Fruit fly (Drosophila melanogaster): Measurements from ENCODE around the gene Gr2a.

Gr2a gene

DNA sequence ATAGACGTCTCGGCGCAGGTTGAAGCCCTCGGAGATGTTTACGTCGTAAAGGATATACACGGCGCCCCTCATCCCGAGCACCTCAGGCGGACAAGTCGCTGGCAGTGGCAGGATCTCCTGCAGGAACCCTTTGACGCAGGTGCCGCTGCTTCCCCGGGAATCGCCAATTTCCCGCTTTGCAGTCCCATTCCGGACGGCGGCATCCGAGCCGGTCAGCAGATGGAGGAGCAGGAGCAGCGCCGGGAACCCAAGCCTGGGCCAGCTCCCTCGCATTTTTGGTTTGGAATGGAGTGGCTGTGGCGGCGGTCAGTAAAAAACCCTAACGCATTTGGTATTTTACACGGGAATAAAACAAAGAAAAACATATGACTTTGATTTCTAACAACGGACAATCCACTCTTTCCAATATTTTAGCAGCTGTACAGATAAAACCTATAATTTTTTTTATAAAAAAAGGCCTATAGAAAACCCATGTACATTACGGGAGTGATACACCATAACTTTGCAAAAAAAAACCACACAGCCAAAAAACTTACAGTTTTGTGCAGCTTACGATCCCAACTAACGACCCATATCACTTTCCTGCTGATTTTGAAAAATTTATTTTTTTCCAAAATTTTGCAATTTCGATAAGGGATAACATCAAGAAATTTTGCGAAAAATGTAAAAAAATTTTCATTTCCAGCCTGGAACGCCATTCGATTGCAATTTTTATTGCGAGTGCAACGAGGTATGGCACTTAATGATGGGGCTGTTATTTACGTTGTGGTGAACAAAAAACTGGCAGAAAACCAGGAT is 13.7 kb downstream of the Gr2a start, which contains the start of the genes O-fut2 and CG14777 (continued):
- TF ChIP-seq fd59A (GFP tag; optimal IDR thresholded peaks at IDR 0.05) (peak; percentile 18), ss (GFP tag; optimal IDR thresholded peaks at IDR 0.05) (peak in 1 of 2 experiments; percentile 30), CG31627 (GFP tag; optimal IDR thresholded peaks at IDR 0.05) (peak; percentile 59), Eip93F (GFP tag; optimal IDR thresholded peaks at IDR 0.05) (no peak), Lpt (GFP tag; optimal IDR thresholded peaks at IDR 0.05) (peak; percentile 31), Hr39 (GFP tag; optimal IDR thresholded peaks at IDR 0.05) (peak; percentile 72), fd85E (GFP tag; optimal IDR thresholded peaks at IDR 0.05) (no peak), dsx (GFP tag; optimal IDR thresholded peaks at IDR 0.05; ENCODE audit: poor library complexity, severe bottlenecking) (no peak)

dm6 chrX:1466505-1467381 is 14.5 kb downstream of the Gr2a start:
- TF ChIP-seq CG11762 (GFP tag; optimal IDR thresholded peaks at IDR 0.05; ENCODE audit: insufficient read depth), result no peak
- peak; percentile 34 for TF ChIP-seq CG16779 (tag; optimal IDR thresholded peaks at IDR 0.05)
- TF ChIP-seq CG8319 (GFP tag; optimal IDR thresholded peaks at IDR 0.05), result no peak
- no peak for TF ChIP-seq dsx (GFP tag; optimal IDR thresholded peaks at IDR 0.05; ENCODE audit: poor library complexity, severe bottlenecking)
- TF ChIP-seq vri (GFP tag; optimal IDR thresholded peaks at IDR 0.05), result no peak
- no peak for TF ChIP-seq CG10669 (GFP tag; optimal IDR thresholded peaks at IDR 0.05)
- TF ChIP-seq ss (GFP tag; optimal IDR thresholded peaks at IDR 0.05), result peak in 1 of 2 experiments; percentile 16
- TF ChIP-seq CG11294 (GFP tag; IDR thresholded peaks at IDR 0.05), result 0 out of 2 replicates have a peak, but pooled peaks have one; percentile 1
- no peak for TF ChIP-seq dac (GFP tag; optimal IDR thresholded peaks at IDR 0.05)
- no peak for TF ChIP-seq Ets96B (tag; optimal IDR thresholded peaks at IDR 0.05)
- TF ChIP-seq topi (GFP tag; optimal IDR thresholded peaks at IDR 0.05), result no peak
- no peak for TF ChIP-seq CG34406 (GFP tag; optimal IDR thresholded peaks at IDR 0.05)
- TF ChIP-seq achi (GFP tag; optimal IDR thresholded peaks at IDR 0.05), result no peak
- no peak for TF ChIP-seq eg (GFP tag; IDR thresholded peaks at IDR 0.05)
- peak; percentile 0 for TF ChIP-seq Met (GFP tag; optimal IDR thresholded peaks at IDR 0.05)
- no peak for TF ChIP-seq Eip75B (GFP tag; optimal IDR thresholded peaks at IDR 0.05)
- no peak for TF ChIP-seq CG6792 (GFP tag; optimal IDR thresholded peaks at IDR 0.05)
- TF ChIP-seq Hr39 (GFP tag; optimal IDR thresholded peaks at IDR 0.05), result no peak
- TF ChIP-seq CG4318 (GFP tag; optimal IDR thresholded peaks at IDR 0.05), result no peak
- TF ChIP-seq CG7368 (GFP tag; optimal IDR thresholded peaks at IDR 0.05), result no peak

DNA sequence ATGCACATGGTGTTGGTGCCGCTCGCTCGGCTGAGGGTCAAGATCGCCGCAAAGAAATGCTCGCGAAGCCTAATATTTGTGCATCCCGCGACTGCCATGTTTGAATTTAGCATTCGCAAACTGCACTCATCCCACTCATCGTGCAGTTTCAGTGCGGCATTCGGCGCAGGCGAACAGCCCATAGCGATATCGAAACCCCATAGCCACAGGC is 15.1 kb downstream of the Gr2a start, which contains the start of gene CG14778:
TSS of gene CG14778 (plus strand) at position 112 of the 211 bp plus-strand sequence.
- TF ChIP-seq fkh (GFP tag; optimal IDR thresholded peaks at IDR 0.05) (no peak), achi (GFP tag; optimal IDR thresholded peaks at IDR 0.05) (no peak), CG10669 (GFP tag; optimal IDR thresholded peaks at IDR 0.05) (no peak), spab (GFP tag; optimal IDR thresholded peaks at IDR 0.05) (no peak), acj6 (GFP tag; optimal IDR thresholded peaks at IDR 0.05) (no peak), CG3919 (GFP tag; optimal IDR thresholded peaks at IDR 0.05) (no peak), Ets21C (GFP tag; optimal IDR thresholded peaks at IDR 0.05) (no peak), fd59A (GFP tag; optimal IDR thresholded peaks at IDR 0.05) (no peak), fd85E (GFP tag; optimal IDR thresholded peaks at IDR 0.05) (no peak), Blimp-1 (GFP tag; optimal IDR thresholded peaks at IDR 0.05) (no peak), CG6276 (GFP tag; optimal IDR thresholded peaks at IDR 0.05) (no peak), salr (GFP tag; optimal IDR thresholded peaks at IDR 0.05) (no peak), CG7368 (GFP tag; optimal IDR thresholded peaks at IDR 0.05) (no peak), Eip78C (GFP tag) (no peak), lz (GFP tag; optimal IDR thresholded peaks at IDR 0.05) (no peak), Sox102F (GFP tag; optimal IDR thresholded peaks at IDR 0.05) (no peak), vri (GFP tag; optimal IDR thresholded peaks at IDR 0.05) (no peak), Hr4 (GFP tag; optimal IDR thresholded peaks at IDR 0.05) (no peak), CG9139 (GFP tag; optimal IDR thresholded peaks at IDR 0.05) (no peak), CG11902 (GFP tag; optimal IDR thresholded peaks at IDR 0.05) (no peak)

Data from whole organism, prepupa.